Worm (Caenorhabditis elegans) whole organism, L4 larva: ENCODE results near the gene C29A12.1.

Experiments
- F10B5.3 ChIP-seq: sonication (generic microtip); optimal IDR thresholded peaks from 2 replicates; lab custom pipeline; 2016; ENCODE audit warnings: mild to moderate bottlenecking, missing genetic modification characterization, missing compliant biosample characterization
- T26A8.4 ChIP-seq: fragments of 200-800 bp; sonication (Bioruptor generic); IDR thresholded peaks from 2 replicates; pipeline ENCODE4 v1.3.6; 2022; ENCODE audit warnings: missing genetic modification characterization, missing compliant biosample characterization
- aha-1 ChIP-seq: fragments of 150-350 bp; peaks from one replicate; lab custom pipeline; 2014; ENCODE audit warnings: missing biosample characterization, missing genetic modification characterization
- aly-2 ChIP-seq: sonication (generic microtip); optimal IDR thresholded peaks from 2 replicates; lab custom pipeline; 2018; ENCODE audit warnings: missing biosample characterization, missing genetic modification characterization
- ceh-44 ChIP-seq: fragments of 200-800 bp; sonication (Bioruptor generic); IDR thresholded peaks from 2 replicates; pipeline ENCODE4 v1.3.6; 2022; ENCODE audit warnings: missing genetic modification reagents, missing genetic modification characterization, missing compliant biosample characterization
- ces-1 ChIP-seq: fragments of 150-350 bp; sonication (generic microtip); optimal IDR thresholded peaks from 4 replicates; lab custom pipeline; 2014; ENCODE audit warnings: missing biosample characterization, missing genetic modification reagents, missing genetic modification characterization
- ctbp-1 ChIP-seq: fragments of 200-800 bp; sonication (Bioruptor generic); IDR thresholded peaks from 2 replicates; pipeline ENCODE4 v1.3.6; 2022; ENCODE audit warnings: missing genetic modification reagents, missing genetic modification characterization, missing compliant biosample characterization
- daf-12 ChIP-seq: fragments of 150-350 bp; optimal IDR thresholded peaks from 2 replicates; lab custom pipeline; 2014; ENCODE audit warnings: missing biosample characterization, missing genetic modification reagents, missing genetic modification characterization
- dmd-9 ChIP-seq: fragments of 200-800 bp; sonication (Bioruptor generic); IDR thresholded peaks from 2 replicates; pipeline ENCODE4 v1.3.6; 2022; ENCODE audit warnings: missing genetic modification reagents, missing genetic modification characterization, missing compliant biosample characterization
- duxl-1 ChIP-seq: sonication (generic microtip); optimal IDR thresholded peaks from 2 replicates; lab custom pipeline; 2016; ENCODE audit warnings: mild to moderate bottlenecking, missing genetic modification characterization, moderate library complexity, missing compliant biosample characterization; ENCODE audit not compliant: poor library complexity
- egl-27 ChIP-seq: sonication (generic microtip); optimal IDR thresholded peaks from 3 replicates; lab custom pipeline; 2017; ENCODE audit warnings: missing biosample characterization, missing genetic modification reagents, missing genetic modification characterization
- hif-1 ChIP-seq, 2 experiments: sonication (generic microtip); optimal IDR thresholded peaks; 2 replicates each; lab custom pipeline; 2016 to 2017; ENCODE audit warnings: missing compliant biosample characterization in 2 of 2, missing genetic modification characterization in 2 of 2, missing genetic modification reagents in 2 of 2, missing genotype in 2 of 2, mild to moderate bottlenecking in 1 of 2
- hlh-30 ChIP-seq: sonication (generic microtip); optimal IDR thresholded peaks from 2 replicates; lab custom pipeline; 2017; ENCODE audit warnings: antibody characterized with exemption, mild to moderate bottlenecking, missing genetic modification characterization, missing compliant biosample characterization; ENCODE audit not compliant: insufficient read depth
- hmg-1.1 ChIP-seq: fragments of 200-800 bp; sonication (Bioruptor generic); IDR thresholded peaks from 2 replicates; pipeline ENCODE4 v1.3.6; 2022; ENCODE audit warnings: missing genetic modification reagents, missing genetic modification characterization, missing compliant biosample characterization
- lin-29 ChIP-seq: fragments of 200-800 bp; sonication (Bioruptor generic); IDR thresholded peaks from 2 replicates; pipeline ENCODE4 v1.3.6; 2022; ENCODE audit warnings: missing genetic modification reagents, missing genetic modification characterization, missing compliant biosample characterization
- lin-39 ChIP-seq: fragments of 150-350 bp; optimal IDR thresholded peaks from 2 replicates; lab custom pipeline; 2014; ENCODE audit warnings: missing biosample characterization, missing genetic modification reagents, missing genetic modification characterization
- lsy-2 ChIP-seq, 2 experiments: fragments of 150-350 bp in 1 of 2; sonication (generic microtip) in 1 of 2; optimal IDR thresholded peaks; 2 replicates each; lab custom pipeline; 2014 to 2017; ENCODE audit warnings: missing biosample characterization in 2 of 2, missing genetic modification characterization in 2 of 2
- madf-9 ChIP-seq: fragments of 200-800 bp; sonication (Bioruptor generic); conservative IDR thresholded peaks from 2 replicates; pipeline ENCODE4 v1.3.6; 2022; ENCODE audit warnings: missing genetic modification reagents, missing genetic modification characterization, missing compliant biosample characterization
- nhr-102 ChIP-seq: sonication (generic microtip); optimal IDR thresholded peaks from 2 replicates; lab custom pipeline; 2016; ENCODE audit warnings: mild to moderate bottlenecking, missing genetic modification characterization, moderate library complexity, missing compliant biosample characterization
- nhr-237 ChIP-seq: sonication (generic microtip); optimal IDR thresholded peaks from 2 replicates; lab custom pipeline; 2017; ENCODE audit warnings: missing biosample characterization, missing genetic modification characterization
- nhr-25 ChIP-seq: sonication (generic microtip); optimal IDR thresholded peaks from 2 replicates; lab custom pipeline; 2017; ENCODE audit warnings: missing genetic modification characterization, mild to moderate bottlenecking, missing compliant biosample characterization, antibody characterized with exemption, moderate library complexity, borderline replicate concordance; ENCODE audit not compliant: insufficient read depth
- nhr-41 ChIP-seq: fragments of 200-800 bp; sonication (Bioruptor generic); IDR thresholded peaks from 2 replicates; pipeline ENCODE4 v1.3.6; 2022; ENCODE audit warnings: missing genetic modification reagents, missing genetic modification characterization, missing compliant biosample characterization
- nhr-42 ChIP-seq: fragments of 200-800 bp; sonication (Bioruptor generic); IDR thresholded peaks from 2 replicates; pipeline ENCODE4 v1.3.6; 2022; ENCODE audit warnings: missing genetic modification characterization, missing compliant biosample characterization
- nhr-48 ChIP-seq: sonication (generic microtip); optimal IDR thresholded peaks from 2 replicates; lab custom pipeline; 2016; ENCODE audit warnings: mild to moderate bottlenecking, missing genetic modification characterization, missing compliant biosample characterization
- skn-1 ChIP-seq: fragments of 150-350 bp; optimal IDR thresholded peaks from 2 replicates; lab custom pipeline; 2014; ENCODE audit warnings: missing biosample characterization, missing genetic modification characterization
- spr-3 ChIP-seq: fragments of 200-800 bp; sonication (Bioruptor generic); optimal IDR thresholded peaks from 2 replicates; lab custom pipeline; 2018; ENCODE audit warnings: mild to moderate bottlenecking, missing genetic modification characterization, missing compliant biosample characterization
- tra-1 ChIP-seq: fragments of 200-800 bp; sonication (Bioruptor generic); IDR thresholded peaks from 2 replicates; pipeline ENCODE4 v1.3.6; 2022; ENCODE audit warnings: missing genetic modification reagents, missing genetic modification characterization, missing compliant biosample characterization
- unc-62 ChIP-seq, 3 experiments: fragments of 150-350 bp in 1 of 3; sonication (generic microtip); optimal IDR thresholded peaks in 2 of 3; peaks in 1 of 3; 1 replicate in 1 of 3; 2 replicates in 2 of 3; lab custom pipeline; 2014 to 2017; ENCODE audit warnings: missing biosample characterization in 3 of 3, missing genetic modification characterization in 3 of 3, missing genetic modification reagents in 3 of 3, missing genotype in 1 of 3
- zag-1 ChIP-seq: fragments of 150-350 bp; optimal IDR thresholded peaks from 2 replicates; lab custom pipeline; 2014; ENCODE audit warnings: missing biosample characterization, missing genetic modification characterization

Gene C29A12.1

ce11 chrV:10846893-10847292 lies 33.6 kb upstream of the C29A12.1 start, which contains the start of gene C29A12.6:
C29A12.6 (plus strand) TSS chrV:10847193.
- TF ChIP-seq aha-1 (tag; lab: Kevin White, UChicago) (peak; percentile 13), hif-1 (tag; optimal IDR thresholded peaks at IDR 0.05; lab: Kevin White, UChicago) (no peak)

- TF ChIP-seq unc-62 (GFP tag; optimal IDR thresholded peaks at IDR 0.05 in 1 of 2; lab: Kevin White, UChicago) (peak in 1 of 2 experiments; percentile 35), unc-62 (tag; optimal IDR thresholded peaks at IDR 0.05; lab: Kevin White, UChicago) (no peak), duxl-1 (tag; lab: Kevin White, UChicago) (no peak)
These were observed 26.1 kb upstream of the C29A12.1 start for ce11 chrV:10839398-10839797.

- TF ChIP-seq unc-62 (GFP tag; optimal IDR thresholded peaks at IDR 0.05 in 1 of 2; lab: Kevin White, UChicago) = peak in 1 of 2 experiments; percentile 85
- no peak for TF ChIP-seq unc-62 (tag; optimal IDR thresholded peaks at IDR 0.05; lab: Kevin White, UChicago)
- no peak for TF ChIP-seq nhr-25 (tag; lab: Kevin White, UChicago)
- TF ChIP-seq aha-1 (tag; lab: Kevin White, UChicago) = peak; percentile 8
These were observed 24.9 kb upstream of the C29A12.1 start for ce11 chrV:10838204-10838603.

ce11 chrV:10834682-10835219 lies 21.5 kb upstream of the C29A12.1 start:
- TF ChIP-seq T26A8.4 (GFP tag; lab: Robert Waterston, UW) = no peak
- no peak for TF ChIP-seq nhr-48 (tag; lab: Kevin White, UChicago)
- no peak for TF ChIP-seq zag-1
- no peak for TF ChIP-seq nhr-237
- TF ChIP-seq ceh-44 (GFP tag; lab: Robert Waterston, UW) = no peak
- no peak for TF ChIP-seq hmg-1.1 (GFP tag; lab: Robert Waterston, UW)
- TF ChIP-seq aha-1 (tag; lab: Kevin White, UChicago) = peak; percentile 88
- TF ChIP-seq spr-3 (GFP tag; lab: Kevin White, UChicago) = no peak
- no peak for TF ChIP-seq ces-1
- no peak for TF ChIP-seq F10B5.3 (tag; lab: Kevin White, UChicago)
- TF ChIP-seq lsy-2 (tag; optimal IDR thresholded peaks at IDR 0.05; lab: Kevin White, UChicago) = peak in 1 of 2 experiments; percentile 1
- no peak for TF ChIP-seq hif-1 (tag; optimal IDR thresholded peaks at IDR 0.05; lab: Kevin White, UChicago)
- TF ChIP-seq aly-2 (tag; lab: Kevin White, UChicago) = no peak
- no peak for TF ChIP-seq lin-29 (GFP tag; lab: Robert Waterston, UW)
- peak; percentile 28 for TF ChIP-seq hlh-30 (tag; lab: Kevin White, UChicago)
- TF ChIP-seq nhr-42 (GFP tag; lab: Robert Waterston, UW) = no peak
- TF ChIP-seq skn-1 = no peak

- TF ChIP-seq nhr-25 (tag; lab: Kevin White, UChicago) = no peak
- no peak for TF ChIP-seq lin-39 (tag; lab: Kevin White, UChicago)
- no peak for TF ChIP-seq egl-27 (tag; lab: Kevin White, UChicago)
- TF ChIP-seq lin-29 (GFP tag; lab: Robert Waterston, UW) = no peak
- no peak for TF ChIP-seq skn-1
These were observed 19.6 kb upstream of the C29A12.1 start for ce11 chrV:10832862-10833261.

ce11 chrV:10824711-10825110 lies 11.4 kb upstream of the C29A12.1 start, which contains the start of gene nrx-1:
nrx-1 (plus strand) TSS chrV:10825011.
- TF ChIP-seq madf-9 = no peak
- no peak for TF ChIP-seq aly-2 (tag; lab: Kevin White, UChicago)
- no peak for TF ChIP-seq zag-1
- TF ChIP-seq ctbp-1 (GFP tag; lab: Robert Waterston, UW) = no peak
- TF ChIP-seq daf-12 (tag; lab: Kevin White, UChicago) = no peak
- TF ChIP-seq, all 104 proteins: peak for 0

ce11 chrV:10818498-10818897 lies 5.2 kb upstream of the C29A12.1 start:
- no peak for TF ChIP-seq nhr-102 (tag; lab: Kevin White, UChicago)
- TF ChIP-seq nhr-42 (GFP tag; lab: Robert Waterston, UW) = no peak
- peak; percentile 48 for TF ChIP-seq ces-1
- TF ChIP-seq tra-1 (GFP tag; lab: Robert Waterston, UW) = no peak
- TF ChIP-seq dmd-9 (GFP tag; lab: Robert Waterston, UW) = no peak
- TF ChIP-seq nhr-41 = no peak
- TF ChIP-seq, all 104 proteins: peak for 1
